ENCODE assay signal across 1 fruit fly cellular context in genomic region chr3L:3785002-3785661, dm6.
TF ChIP-seq lines count a peak whose summit lies in the region.

No protein-coding gene starts in this region.

TF ChIP-seq in whole organism, embryonic, 481 proteins besides CTCF, POLR2A, EP300 and RAD21 (continued from another document and continues in another):
- TF ChIP-seq ab (GFP tag; optimal IDR thresholded peaks at IDR 0.05; lab: Kevin White, UChicago), result peak; percentile 94
- TF ChIP-seq lbe (GFP tag; optimal IDR thresholded peaks at IDR 0.05; lab: Kevin White, UChicago), result peak; percentile 95
- TF ChIP-seq CG8924 (tag; optimal IDR thresholded peaks at IDR 0.05; lab: Kevin White, UChicago), result peak; percentile 93
- TF ChIP-seq Gug (GFP tag; IDR thresholded peaks at IDR 0.05; lab: Robert Waterston, UW), result peak; percentile 97
- peak; percentile 99 for TF ChIP-seq Med (GFP tag; lab: Kevin White, UChicago)
- TF ChIP-seq CG18619 (GFP tag; optimal IDR thresholded peaks at IDR 0.05; lab: Kevin White, UChicago), result peak; percentile 91
- TF ChIP-seq dysf (GFP tag; IDR thresholded peaks at IDR 0.05; lab: Robert Waterston, UW), result peak; percentile 96
- peak; percentile 92 for TF ChIP-seq CG10959 (GFP tag; IDR thresholded peaks at IDR 0.05; lab: Robert Waterston, UW)
- TF ChIP-seq NK7.1 (GFP tag; optimal IDR thresholded peaks at IDR 0.05; lab: Kevin White, UChicago), result peak; percentile 78
- TF ChIP-seq sna (GFP tag; IDR thresholded peaks at IDR 0.05; lab: Robert Waterston, UW; ENCODE audit: partially characterized antibody), result peak; percentile 39; the same call in 1 of the 2 replicates
- peak; percentile 97 for TF ChIP-seq jing (GFP tag; optimal IDR thresholded peaks at IDR 0.05; lab: Kevin White, UChicago)
- peak; percentile 72 for TF ChIP-seq Jarid2 (GFP tag; optimal IDR thresholded peaks at IDR 0.05; lab: Kevin White, UChicago)
- peak; percentile 87 for TF ChIP-seq CG3407 (GFP tag; optimal IDR thresholded peaks at IDR 0.05; lab: Kevin White, UChicago)
- peak; percentile 86 for TF ChIP-seq zfh2 (GFP tag; optimal IDR thresholded peaks at IDR 0.05; lab: Kevin White, UChicago)
- TF ChIP-seq Tbp (GFP tag; optimal IDR thresholded peaks at IDR 0.05; lab: Kevin White, UChicago), result no peak
- TF ChIP-seq CG30020 (tag; optimal IDR thresholded peaks at IDR 0.05; lab: Kevin White, UChicago), result peak; percentile 32
- peak; percentile 90 for TF ChIP-seq danr (GFP tag; IDR thresholded peaks at IDR 0.05; lab: Robert Waterston, UW)
- TF ChIP-seq CG2712 (tag; optimal IDR thresholded peaks at IDR 0.05; lab: Kevin White, UChicago), result peak; percentile 91
- no peak for TF ChIP-seq unc-4 (GFP tag; IDR thresholded peaks at IDR 0.05; lab: Robert Waterston, UW; ENCODE audit: partially characterized antibody)
- TF ChIP-seq CG8290 (GFP tag; optimal IDR thresholded peaks at IDR 0.05; lab: Kevin White, UChicago), result peak; percentile 55
- peak in 1 of 2 experiments; percentile 99 for TF ChIP-seq CG8290 (tag; optimal IDR thresholded peaks at IDR 0.05; lab: Kevin White, UChicago)
- TF ChIP-seq CG8944 (GFP tag; optimal IDR thresholded peaks at IDR 0.05; lab: Kevin White, UChicago), result peak; percentile 95
- TF ChIP-seq rib (GFP tag; IDR thresholded peaks at IDR 0.05; lab: Robert Waterston, UW), result peak; percentile 81
- TF ChIP-seq ATbp (GFP tag; optimal IDR thresholded peaks at IDR 0.05; lab: Kevin White, UChicago), result peak; percentile 96
- peak; percentile 97 for TF ChIP-seq Oli (tag; optimal IDR thresholded peaks at IDR 0.05; lab: Kevin White, UChicago)
- peak; percentile 58 for TF ChIP-seq CG15479 (GFP tag; optimal IDR thresholded peaks at IDR 0.05; lab: Kevin White, UChicago)
- peak; percentile 85 for TF ChIP-seq CG2678 (tag; optimal IDR thresholded peaks at IDR 0.05; lab: Kevin White, UChicago)
- TF ChIP-seq CG4360 (GFP tag; IDR thresholded peaks at IDR 0.05; lab: Robert Waterston, UW), result peak; percentile 86
- peak; percentile 94 for TF ChIP-seq Doc2 (GFP tag; IDR thresholded peaks at IDR 0.05; lab: Robert Waterston, UW)
- peak; percentile 87 for TF ChIP-seq CG18764 (GFP tag; optimal IDR thresholded peaks at IDR 0.05; lab: Kevin White, UChicago)
- peak; percentile 96 for TF ChIP-seq jigr1 (GFP tag; IDR thresholded peaks at IDR 0.05; lab: Robert Waterston, UW)
- peak; percentile 77; the same call in 2 of the 3 replicates for TF ChIP-seq CG6175 (GFP tag; IDR thresholded peaks at IDR 0.05; lab: Robert Waterston, UW)
- peak; percentile 92 to 94 for TF ChIP-seq Pdp1 (GFP tag; optimal IDR thresholded peaks at IDR 0.05; lab: Kevin White, UChicago)
- TF ChIP-seq zfh1 (GFP tag; IDR thresholded peaks at IDR 0.05; lab: Robert Waterston, UW), result peak; percentile 98
- peak; percentile 93 for TF ChIP-seq CG4730 (GFP tag; IDR thresholded peaks at IDR 0.05; lab: Robert Waterston, UW)
- peak; percentile 54 for TF ChIP-seq sug (tag; optimal IDR thresholded peaks at IDR 0.05; lab: Kevin White, UChicago)
- TF ChIP-seq eyg (GFP tag; optimal IDR thresholded peaks at IDR 0.05; lab: Kevin White, UChicago), result peak; percentile 82
- no peak for TF ChIP-seq CG17912 (GFP tag; optimal IDR thresholded peaks at IDR 0.05; lab: Kevin White, UChicago)
- peak; percentile 99 for TF ChIP-seq CG4707 (GFP tag; optimal IDR thresholded peaks at IDR 0.05; lab: Kevin White, UChicago)
- TF ChIP-seq CG2129 (GFP tag; IDR thresholded peaks at IDR 0.05; lab: Robert Waterston, UW; ENCODE audit: partially characterized antibody), result no peak
- TF ChIP-seq ind (GFP tag; optimal IDR thresholded peaks at IDR 0.05; lab: Kevin White, UChicago), result peak; percentile 91
- no peak for TF ChIP-seq ash1 (GFP tag; optimal IDR thresholded peaks at IDR 0.05; lab: Kevin White, UChicago)
- peak; percentile 97 for TF ChIP-seq CG12769 (tag; optimal IDR thresholded peaks at IDR 0.05; lab: Kevin White, UChicago)
- peak; percentile 92 for TF ChIP-seq CG11247 (GFP tag; IDR thresholded peaks at IDR 0.05; lab: Robert Waterston, UW)
- peak; percentile 91 for TF ChIP-seq nau (GFP tag; optimal IDR thresholded peaks at IDR 0.05; lab: Kevin White, UChicago)
- TF ChIP-seq fru (optimal IDR thresholded peaks at IDR 0.05; lab: Kevin White, UChicago), result no peak
- peak; percentile 98 for TF ChIP-seq Ptx1 (GFP tag; IDR thresholded peaks at IDR 0.05; lab: Robert Waterston, UW)
- peak; percentile 88 for TF ChIP-seq Lhr (GFP tag; optimal IDR thresholded peaks at IDR 0.05; lab: Kevin White, UChicago)
- TF ChIP-seq MBD-R2 (GFP tag; IDR thresholded peaks at IDR 0.05; lab: Robert Waterston, UW), result peak; percentile 85
- peak; percentile 72 for TF ChIP-seq CG1233 (GFP tag; optimal IDR thresholded peaks at IDR 0.05; lab: Kevin White, UChicago)
- peak; percentile 91 for TF ChIP-seq CG11504 (tag; optimal IDR thresholded peaks at IDR 0.05; lab: Kevin White, UChicago)
- TF ChIP-seq CG1647 (GFP tag; optimal IDR thresholded peaks at IDR 0.05; lab: Kevin White, UChicago), result peak; percentile 89
- peak; percentile 92 for TF ChIP-seq CG12391 (tag; optimal IDR thresholded peaks at IDR 0.05; lab: Kevin White, UChicago)
- TF ChIP-seq stc (GFP tag; IDR thresholded peaks at IDR 0.05; lab: Robert Waterston, UW), result peak; percentile 97
- TF ChIP-seq Doc3 (GFP tag; IDR thresholded peaks at IDR 0.05; lab: Robert Waterston, UW; ENCODE audit: partially characterized antibody), result no peak
- no peak for TF ChIP-seq CG7963 (GFP tag; IDR thresholded peaks at IDR 0.05; lab: Robert Waterston, UW; ENCODE audit: partially characterized antibody)
- peak; percentile 92 for TF ChIP-seq CG4424 (GFP tag; optimal IDR thresholded peaks at IDR 0.05; lab: Kevin White, UChicago)
- peak; percentile 76 for TF ChIP-seq schlank (tag; optimal IDR thresholded peaks at IDR 0.05; lab: Kevin White, UChicago)
- peak; percentile 67 for TF ChIP-seq trem (tag; optimal IDR thresholded peaks at IDR 0.05; lab: Kevin White, UChicago)
- peak; percentile 72 for TF ChIP-seq Sox100B (GFP tag; optimal IDR thresholded peaks at IDR 0.05; lab: Kevin White, UChicago)
- TF ChIP-seq CG17359 (tag; optimal IDR thresholded peaks at IDR 0.05; lab: Kevin White, UChicago), result peak; percentile 92
- no peak for TF ChIP-seq Dfd (GFP tag; optimal IDR thresholded peaks at IDR 0.05; lab: Kevin White, UChicago)
- TF ChIP-seq pita (GFP tag; optimal IDR thresholded peaks at IDR 0.05; lab: Kevin White, UChicago), result no peak
- no peak for TF ChIP-seq cad (GFP tag; optimal IDR thresholded peaks at IDR 0.05; lab: Kevin White, UChicago)
- peak; percentile 94 for TF ChIP-seq CG30403 (GFP tag; optimal IDR thresholded peaks at IDR 0.05; lab: Kevin White, UChicago)
- peak; percentile 77 for TF ChIP-seq Fer3 (tag; optimal IDR thresholded peaks at IDR 0.05; lab: Kevin White, UChicago)
- TF ChIP-seq slou (GFP tag; optimal IDR thresholded peaks at IDR 0.05; lab: Kevin White, UChicago), result peak; percentile 85
- TF ChIP-seq hth (optimal IDR thresholded peaks at IDR 0.05; lab: Kevin White, UChicago), result no peak
- TF ChIP-seq maf-S (GFP tag; optimal IDR thresholded peaks at IDR 0.05; lab: Kevin White, UChicago), result peak; percentile 91
- peak; percentile 60 for TF ChIP-seq CG15514 (GFP tag; optimal IDR thresholded peaks at IDR 0.05; lab: Kevin White, UChicago)
- peak; percentile 90 for TF ChIP-seq Bdp1 (GFP tag; optimal IDR thresholded peaks at IDR 0.05; lab: Kevin White, UChicago)
- TF ChIP-seq Usf (GFP tag; optimal IDR thresholded peaks at IDR 0.05; lab: Kevin White, UChicago), result peak; percentile 82
- peak; percentile 97 for TF ChIP-seq ap (GFP tag; IDR thresholded peaks at IDR 0.05; lab: Robert Waterston, UW)
- 0 out of 2 replicates have a peak, but pooled peaks have one; percentile 32 for TF ChIP-seq tna (GFP tag; IDR thresholded peaks at IDR 0.05; lab: Robert Waterston, UW; ENCODE audit: partially characterized antibody)
- no peak for TF ChIP-seq CG6765 (GFP tag; optimal IDR thresholded peaks at IDR 0.05; lab: Kevin White, UChicago)
- peak; percentile 93 for TF ChIP-seq dati (GFP tag; IDR thresholded peaks at IDR 0.05; lab: Robert Waterston, UW)
- peak; percentile 97 for TF ChIP-seq CG12219 (GFP tag; optimal IDR thresholded peaks at IDR 0.05; lab: Kevin White, UChicago)
- peak; percentile 87 for TF ChIP-seq gsb (GFP tag; IDR thresholded peaks at IDR 0.05; lab: Robert Waterston, UW)
- TF ChIP-seq bowl (GFP tag; IDR thresholded peaks at IDR 0.05; lab: Robert Waterston, UW), result peak; percentile 83
- TF ChIP-seq Six4 (GFP tag; optimal IDR thresholded peaks at IDR 0.05; lab: Kevin White, UChicago), result peak; percentile 87
- TF ChIP-seq HmgD (GFP tag; optimal IDR thresholded peaks at IDR 0.05; lab: Kevin White, UChicago), result peak; percentile 93
- TF ChIP-seq wdn (GFP tag; IDR thresholded peaks at IDR 0.05; lab: Robert Waterston, UW), result peak; percentile 88
- TF ChIP-seq CG34422 (GFP tag; IDR thresholded peaks at IDR 0.05; lab: Robert Waterston, UW), result peak; percentile 98
- peak; percentile 79 for TF ChIP-seq cwo (GFP tag; optimal IDR thresholded peaks at IDR 0.05; lab: Kevin White, UChicago)
- peak; percentile 95 for TF ChIP-seq pum (GFP tag; optimal IDR thresholded peaks at IDR 0.05; lab: Kevin White, UChicago)
- TF ChIP-seq CG14710 (tag; optimal IDR thresholded peaks at IDR 0.05; lab: Kevin White, UChicago), result peak; percentile 74
- TF ChIP-seq crp (GFP tag; optimal IDR thresholded peaks at IDR 0.05; lab: Kevin White, UChicago), result peak in 1 of 2 experiments; percentile 25
- TF ChIP-seq CG11723 (GFP tag; optimal IDR thresholded peaks at IDR 0.05; lab: Kevin White, UChicago), result peak; percentile 91
- TF ChIP-seq Camta (GFP tag; optimal IDR thresholded peaks at IDR 0.05; lab: Kevin White, UChicago), result peak; percentile 92
- TF ChIP-seq org-1 (GFP tag; optimal IDR thresholded peaks at IDR 0.05; lab: Kevin White, UChicago), result peak; percentile 94
- no peak for TF ChIP-seq cg (GFP tag; optimal IDR thresholded peaks at IDR 0.05; lab: Kevin White, UChicago)
- TF ChIP-seq tgo (GFP tag; IDR thresholded peaks at IDR 0.05; lab: Robert Waterston, UW), result peak; percentile 97
- TF ChIP-seq HLH4C (GFP tag; IDR thresholded peaks at IDR 0.05; lab: Robert Waterston, UW; ENCODE audit: partially characterized antibody), result peak; percentile 49; the same call in 2 of the 3 replicates
- TF ChIP-seq cas (GFP tag; IDR thresholded peaks at IDR 0.05; lab: Robert Waterston, UW), result peak; percentile 87
- peak; percentile 95 for TF ChIP-seq dan (GFP tag; IDR thresholded peaks at IDR 0.05; lab: Robert Waterston, UW)
- peak; percentile 80 for TF ChIP-seq CG14965 (GFP tag; optimal IDR thresholded peaks at IDR 0.05; lab: Kevin White, UChicago; ENCODE audit: borderline replicate concordance)
- peak; percentile 94 for TF ChIP-seq gsb-n (tag; optimal IDR thresholded peaks at IDR 0.05; lab: Kevin White, UChicago)
- peak; percentile 98 for TF ChIP-seq Xrp1 (GFP tag; IDR thresholded peaks at IDR 0.05; lab: Robert Waterston, UW)
- peak; percentile 95 for TF ChIP-seq CG14014 (GFP tag; IDR thresholded peaks at IDR 0.05; lab: Robert Waterston, UW)
- TF ChIP-seq Trl (optimal IDR thresholded peaks at IDR 0.05; lab: Kevin White, UChicago), result no peak
- TF ChIP-seq Trl (GFP tag; optimal IDR thresholded peaks at IDR 0.05; lab: Kevin White, UChicago), result peak; percentile 96
- TF ChIP-seq mam (GFP tag; optimal IDR thresholded peaks at IDR 0.05; lab: Kevin White, UChicago), result peak; percentile 94
- TF ChIP-seq CG18476 (GFP tag; optimal IDR thresholded peaks at IDR 0.05; lab: Kevin White, UChicago), result peak; percentile 78
- peak; percentile 19 for TF ChIP-seq exex (tag; optimal IDR thresholded peaks at IDR 0.05; lab: Kevin White, UChicago)
- TF ChIP-seq CG9215 (GFP tag; IDR thresholded peaks at IDR 0.05; lab: Robert Waterston, UW), result peak; percentile 88; the same call in 1 of the 2 replicates
- peak; percentile 98 for TF ChIP-seq CG14441 (GFP tag; IDR thresholded peaks at IDR 0.05; lab: Robert Waterston, UW)
- TF ChIP-seq psq (GFP tag; optimal IDR thresholded peaks at IDR 0.05; lab: Kevin White, UChicago), result peak; percentile 91
- TF ChIP-seq odd (GFP tag; optimal IDR thresholded peaks at IDR 0.05; lab: Kevin White, UChicago), result peak; percentile 87
- peak; percentile 94 for TF ChIP-seq CG32532 (GFP tag; IDR thresholded peaks at IDR 0.05; lab: Robert Waterston, UW)
- TF ChIP-seq PHDP (tag; optimal IDR thresholded peaks at IDR 0.05; lab: Kevin White, UChicago), result peak; percentile 95
- TF ChIP-seq zf30C (GFP tag; optimal IDR thresholded peaks at IDR 0.05; lab: Kevin White, UChicago), result no peak
- TF ChIP-seq E2f2 (GFP tag; IDR thresholded peaks at IDR 0.05; lab: Robert Waterston, UW), result peak; percentile 77
- peak; percentile 89 for TF ChIP-seq fu2 (GFP tag; optimal IDR thresholded peaks at IDR 0.05; lab: Kevin White, UChicago)
- peak; percentile 23; the same call in 1 of the 2 replicates for TF ChIP-seq amos (GFP tag; IDR thresholded peaks at IDR 0.05; lab: Robert Waterston, UW; ENCODE audit: partially characterized antibody)
- TF ChIP-seq Sry-β (GFP tag; optimal IDR thresholded peaks at IDR 0.05; lab: Kevin White, UChicago), result no peak
- peak; percentile 95 for TF ChIP-seq oc (tag; optimal IDR thresholded peaks at IDR 0.05; lab: Kevin White, UChicago)
- no peak for TF ChIP-seq CG4328 (GFP tag; optimal IDR thresholded peaks at IDR 0.05; lab: Kevin White, UChicago)
- TF ChIP-seq esg (GFP tag; conservative IDR thresholded peaks at IDR 0.05; lab: Robert Waterston, UW), result peak; percentile 95
- no peak for TF ChIP-seq ato (GFP tag; IDR thresholded peaks at IDR 0.05; lab: Robert Waterston, UW; ENCODE audit: partially characterized antibody)
- TF ChIP-seq CG4854 (GFP tag; optimal IDR thresholded peaks at IDR 0.05; lab: Kevin White, UChicago), result peak; percentile 55
- peak; percentile 95 for TF ChIP-seq her (GFP tag; optimal IDR thresholded peaks at IDR 0.05; lab: Kevin White, UChicago)
- peak; percentile 34 to 35 for TF ChIP-seq insv (GFP tag; optimal IDR thresholded peaks at IDR 0.05; lab: Kevin White, UChicago)
- peak; percentile 88 for TF ChIP-seq CG3838 (GFP tag; optimal IDR thresholded peaks at IDR 0.05; lab: Kevin White, UChicago)
- peak; percentile 95 for TF ChIP-seq CG14050 (GFP tag; IDR thresholded peaks at IDR 0.05; lab: Robert Waterston, UW)
- peak; percentile 85 for TF ChIP-seq Neu2 (GFP tag; optimal IDR thresholded peaks at IDR 0.05; lab: Kevin White, UChicago; ENCODE audit: borderline replicate concordance)
- peak; percentile 95 for TF ChIP-seq lilli (GFP tag; optimal IDR thresholded peaks at IDR 0.05; lab: Kevin White, UChicago)
- TF ChIP-seq NC2α (GFP tag; optimal IDR thresholded peaks at IDR 0.05; lab: Kevin White, UChicago), result peak; percentile 92
- TF ChIP-seq fd3F (GFP tag; optimal IDR thresholded peaks at IDR 0.05; lab: Kevin White, UChicago), result peak; percentile 83
- TF ChIP-seq D (optimal IDR thresholded peaks at IDR 0.05; lab: Kevin White, UChicago), result peak; percentile 54
- TF ChIP-seq D (GFP tag; optimal IDR thresholded peaks at IDR 0.05; lab: Kevin White, UChicago), result peak; percentile 87
